Worm (Caenorhabditis elegans) whole organism, early embryonic: ENCODE results near the gene rnh-1.1.

ENCODE experiments used
- B0310.2 ChIP-seq: sonication (generic microtip); optimal IDR thresholded peaks from 2 replicates; lab custom pipeline; 2016; ENCODE audit warnings: mild to moderate bottlenecking, missing genetic modification characterization, missing compliant biosample characterization
- aly-1 ChIP-seq: sonication (generic microtip); optimal IDR thresholded peaks from 2 replicates; lab custom pipeline; 2016; ENCODE audit warnings: missing genetic modification characterization, missing compliant biosample characterization
- ama-1 ChIP-seq: fragments of 150-350 bp; optimal IDR thresholded peaks from 2 replicates; lab custom pipeline; 2014
- ceh-13 ChIP-seq: fragments of 200-800 bp; sonication (Bioruptor generic); optimal IDR thresholded peaks from 2 replicates; lab custom pipeline; 2018; ENCODE audit warnings: mild to moderate bottlenecking, missing genetic modification characterization, missing compliant biosample characterization
- ets-7 ChIP-seq: sonication (generic microtip); optimal IDR thresholded peaks from 2 replicates; lab custom pipeline; 2016; ENCODE audit warnings: missing genotype, missing genetic modification characterization, missing compliant biosample characterization
- flt-1 ChIP-seq: fragments of 200-800 bp; sonication (Bioruptor generic); IDR thresholded peaks from 2 replicates; pipeline ENCODE4 v1.3.6; 2022; ENCODE audit warnings: missing genetic modification characterization, missing compliant biosample characterization
- hmbx-1 ChIP-seq: sonication (generic microtip); optimal IDR thresholded peaks from 2 replicates; lab custom pipeline; 2016; ENCODE audit warnings: mild to moderate bottlenecking, missing genetic modification characterization, missing compliant biosample characterization
- pes-1 ChIP-seq: fragments of 200-800 bp; sonication (Bioruptor generic); IDR thresholded peaks from 2 replicates; pipeline ENCODE4 v1.3.6; 2022; ENCODE audit warnings: missing genetic modification reagents, missing genetic modification characterization, missing compliant biosample characterization
- scrt-1 ChIP-seq: fragments of 200-800 bp; sonication (Bioruptor generic); IDR thresholded peaks from 2 replicates; pipeline ENCODE4 v1.3.6; 2022; ENCODE audit warnings: missing genetic modification characterization, missing compliant biosample characterization
- sea-1 ChIP-seq: fragments of 200-800 bp; sonication (Bioruptor generic); conservative IDR thresholded peaks from 2 replicates; pipeline ENCODE4 v1.3.6; 2022; ENCODE audit warnings: missing genetic modification characterization, missing compliant biosample characterization
- tra-4 ChIP-seq: sonication (generic microtip); optimal IDR thresholded peaks from 2 replicates; lab custom pipeline; 2017; ENCODE audit warnings: missing genetic modification characterization, missing compliant biosample characterization

DNA sequence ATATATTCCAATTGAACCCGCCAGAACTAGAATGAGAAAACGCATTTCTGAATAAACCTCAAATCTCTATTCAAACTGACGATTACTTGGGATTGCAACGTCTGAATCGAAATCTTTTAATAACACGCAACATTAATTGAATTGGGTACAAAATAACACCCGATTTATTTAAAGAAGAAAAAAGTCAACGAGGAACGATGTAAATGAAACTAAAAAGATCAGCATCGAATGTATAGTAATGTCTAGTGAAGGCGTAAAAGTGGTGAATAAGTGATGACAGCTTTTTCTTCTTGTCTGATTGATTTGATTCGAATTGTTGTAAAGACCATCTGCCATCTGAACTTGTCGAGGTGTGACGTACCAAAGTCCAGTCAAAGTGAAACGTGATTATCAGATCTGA lies 31.9 kb upstream of the rnh-1.1 start, which contains the start of gene nas-23:
- TF ChIP-seq tra-4 (tag; lab: Kevin White, UChicago) (no peak), hmbx-1 (no peak), ama-1 (lab: Kevin White, UChicago) (no peak), ets-7 (no peak), scrt-1 (no peak), ceh-13 (GFP tag; lab: Kevin White, UChicago) (no peak), pes-1 (no peak), B0310.2 (no peak), flt-1 (GFP tag; lab: Robert Waterston, UW) (no peak), aly-1 (tag; lab: Kevin White, UChicago) (no peak), sea-1 (GFP tag; lab: Robert Waterston, UW) (no peak)
